Worm (Caenorhabditis elegans) whole organism, midembryonic: ENCODE data around the gene Y67D8C.7.

ENCODE experiments used
- T22C8.4 ChIP-seq: fragments of 200-800 bp; sonication (Bioruptor generic); IDR thresholded peaks from 2 replicates; pipeline ENCODE4 v1.3.6; 2022; ENCODE audit warnings: missing genetic modification characterization, missing compliant biosample characterization
- cog-1 ChIP-seq: sonication (generic microtip); optimal IDR thresholded peaks from 2 replicates; lab custom pipeline; 2016; ENCODE audit warnings: missing genetic modification characterization, missing compliant biosample characterization
- flt-1 ChIP-seq: fragments of 200-800 bp; sonication (Bioruptor generic); IDR thresholded peaks from 2 replicates; pipeline ENCODE4 v1.3.6; 2022; ENCODE audit warnings: missing genetic modification characterization, missing compliant biosample characterization
- klf-2 ChIP-seq: fragments of 200-800 bp; sonication (Bioruptor generic); conservative IDR thresholded peaks from 2 replicates; pipeline ENCODE4 v1.3.6; 2022; ENCODE audit warnings: missing genetic modification reagents, missing genetic modification characterization, missing compliant biosample characterization
- med-1 ChIP-seq: sonication (generic microtip); optimal IDR thresholded peaks from 2 replicates; lab custom pipeline; 2017; ENCODE audit warnings: missing genetic modification characterization, mild to moderate bottlenecking, missing compliant biosample characterization, antibody characterized with exemption, missing genetic modification reagents; ENCODE audit not compliant: insufficient read depth
- ref-1 ChIP-seq: fragments of 200-800 bp; sonication (Bioruptor generic); conservative IDR thresholded peaks from 2 replicates; pipeline ENCODE4 v1.3.6; 2022; ENCODE audit warnings: missing genetic modification reagents, missing genetic modification characterization, missing compliant biosample characterization
- ztf-23 ChIP-seq: fragments of 200-800 bp; sonication (Bioruptor generic); IDR thresholded peaks from 2 replicates; pipeline ENCODE4 v1.3.6; 2022; ENCODE audit warnings: missing genetic modification reagents, missing genetic modification characterization, missing compliant biosample characterization
- ztf-29 ChIP-seq: fragments of 200-800 bp; sonication (Bioruptor generic); IDR thresholded peaks from 2 replicates; pipeline ENCODE4 v1.3.6; 2022; ENCODE audit warnings: missing genetic modification reagents, missing genetic modification characterization, missing compliant biosample characterization

DNA sequence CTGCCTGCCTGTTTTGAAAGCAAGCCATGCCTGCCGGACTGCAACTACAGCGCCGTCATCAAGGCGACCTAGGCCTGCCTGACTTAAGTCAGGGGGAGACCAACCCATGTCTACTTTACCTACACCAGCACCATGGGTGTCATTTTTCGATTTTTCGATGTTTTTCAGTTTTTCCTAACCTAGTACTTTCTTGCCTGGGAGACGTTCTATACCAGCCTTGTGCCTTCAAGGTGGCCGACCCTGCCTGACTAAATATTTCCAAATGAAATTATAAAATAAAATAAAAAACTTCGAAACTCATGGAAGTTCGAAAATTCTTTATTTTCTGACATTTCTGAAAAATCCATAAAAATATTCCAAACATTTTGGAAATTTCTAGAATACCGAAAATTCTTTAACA, 10.1 kb upstream of the Y67D8C.7 start:
- TF ChIP-seq flt-1 (GFP tag; lab: Robert Waterston, UW) (no peak), ztf-23 (GFP tag; lab: Robert Waterston, UW) (no peak), klf-2 (GFP tag; lab: Robert Waterston, UW) (no peak), T22C8.4 (no peak), med-1 (GFP tag; lab: Kevin White, UChicago) (no peak), cog-1 (tag; lab: Kevin White, UChicago) (no peak), ztf-29 (GFP tag; lab: Robert Waterston, UW) (no peak), ref-1 (GFP tag; lab: Robert Waterston, UW) (no peak)
